Fruit fly (Drosophila melanogaster) whole organism, pupa: ENCODE results near the gene CG10338.
A peak's percentile ranks its signal among the peaks of the same experiment; 100 is the strongest.

Experiments used
- CG10348 ChIP-seq: fragments of 200-800 bp; sonication (Bioruptor generic); IDR thresholded peaks from 2 replicates; pipeline ENCODE4 v1.3.6; 2022; ENCODE audit warnings: missing biosample characterization, missing genetic modification characterization
- CG14655 ChIP-seq: fragments of 200-800 bp; sonication (Bioruptor generic); optimal IDR thresholded peaks from 3 replicates; lab custom pipeline; 2017; ENCODE audit warnings: mild to moderate bottlenecking, missing biosample characterization, missing genetic modification reagents, missing genetic modification characterization
- CG15710 ChIP-seq: fragments of 200-800 bp; sonication (Bioruptor generic); optimal IDR thresholded peaks from 2 replicates; lab custom pipeline; 2018; ENCODE audit warnings: missing biosample characterization, mild to moderate bottlenecking, missing genetic modification characterization, moderate library complexity
- CG17806 ChIP-seq: fragments of 200-800 bp; sonication (Bioruptor generic); optimal IDR thresholded peaks from 2 replicates; lab custom pipeline; 2018; ENCODE audit warnings: missing biosample characterization, mild to moderate bottlenecking, missing genetic modification characterization, moderate library complexity
- CG32121 ChIP-seq: fragments of 200-800 bp; sonication (Bioruptor generic); IDR thresholded peaks from 2 replicates; pipeline ENCODE4 v1.3.6; 2022; ENCODE audit warnings: missing biosample characterization, missing genetic modification characterization
- CG34367 ChIP-seq: fragments of 200-800 bp; sonication (Bioruptor generic); optimal IDR thresholded peaks from 2 replicates; lab custom pipeline; 2018; ENCODE audit warnings: missing biosample characterization, mild to moderate bottlenecking, missing genetic modification characterization
- CG4496 ChIP-seq: fragments of 200-800 bp; sonication (Bioruptor generic); IDR thresholded peaks from 3 replicates; pipeline ENCODE4 v1.3.6; 2022; ENCODE audit warnings: missing biosample characterization, missing genetic modification characterization
- CG8301 ChIP-seq: fragments of 200-800 bp; sonication (Bioruptor generic); optimal IDR thresholded peaks from 2 replicates; lab custom pipeline; 2018; ENCODE audit warnings: missing biosample characterization, mild to moderate bottlenecking, missing genetic modification characterization
- CG9948 ChIP-seq: fragments of 200-800 bp; sonication (Bioruptor generic); optimal IDR thresholded peaks from 2 replicates; lab custom pipeline; 2018; ENCODE audit warnings: missing biosample characterization, mild to moderate bottlenecking, missing genetic modification characterization, moderate library complexity
- Ets98B ChIP-seq: fragments of 200-800 bp; sonication (Bioruptor generic); IDR thresholded peaks from 2 replicates; pipeline ENCODE4 v1.3.6; 2022; ENCODE audit warnings: missing biosample characterization, missing genetic modification characterization
- Pif1A ChIP-seq: fragments of 200-800 bp; sonication (Bioruptor generic); optimal IDR thresholded peaks from 3 replicates; lab custom pipeline; 2016; ENCODE audit warnings: missing biosample characterization, missing genetic modification characterization
- Pif1B ChIP-seq: fragments of 200-800 bp; sonication (Bioruptor generic); optimal IDR thresholded peaks from 3 replicates; lab custom pipeline; 2016; ENCODE audit warnings: missing biosample characterization, missing genetic modification characterization
- Snoo ChIP-seq: fragments of 200-800 bp; sonication (Bioruptor generic); optimal IDR thresholded peaks from 3 replicates; lab custom pipeline; 2017; ENCODE audit warnings: missing biosample characterization, mild to moderate bottlenecking, missing genetic modification characterization, inconsistent platforms
- fd96Ca ChIP-seq: fragments of 200-800 bp; sonication (Bioruptor generic); IDR thresholded peaks from 3 replicates; pipeline ENCODE4 v1.3.6; 2022; ENCODE audit warnings: missing biosample characterization, missing genetic modification characterization

The CG10338 gene

dm6 chr2L:18746694-18747093 is 51.2 kb downstream of the CG10338 start:
- TF ChIP-seq CG14655 (GFP tag; lab: Kevin White, UChicago) (peak; percentile 74), Ets98B (GFP tag; lab: Robert Waterston, UW) (peak; percentile 38), Pif1B (GFP tag; lab: Kevin White, UChicago) (no peak), CG34367 (tag; lab: Kevin White, UChicago) (no peak), CG10348 (GFP tag; lab: Robert Waterston, UW) (0 out of 2 replicates have a peak, but pooled peaks have one; percentile 22), CG15710 (tag; lab: Kevin White, UChicago) (no peak), Snoo (tag; lab: Kevin White, UChicago) (no peak), CG8301 (tag; lab: Kevin White, UChicago) (peak; percentile 77), Pif1A (GFP tag; lab: Kevin White, UChicago) (no peak), CG4496 (GFP tag; lab: Robert Waterston, UW) (0 out of 3 replicates have a peak, but pooled peaks have one; percentile 15), CG9948 (no peak), fd96Ca (no peak), CG17806 (tag; lab: Kevin White, UChicago) (no peak), CG32121 (GFP tag; lab: Robert Waterston, UW) (peak; percentile 47; the same call in 1 of the 2 replicates)
